Worm (Caenorhabditis elegans): ENCODE results near the gene F09E5.14.

DNA sequence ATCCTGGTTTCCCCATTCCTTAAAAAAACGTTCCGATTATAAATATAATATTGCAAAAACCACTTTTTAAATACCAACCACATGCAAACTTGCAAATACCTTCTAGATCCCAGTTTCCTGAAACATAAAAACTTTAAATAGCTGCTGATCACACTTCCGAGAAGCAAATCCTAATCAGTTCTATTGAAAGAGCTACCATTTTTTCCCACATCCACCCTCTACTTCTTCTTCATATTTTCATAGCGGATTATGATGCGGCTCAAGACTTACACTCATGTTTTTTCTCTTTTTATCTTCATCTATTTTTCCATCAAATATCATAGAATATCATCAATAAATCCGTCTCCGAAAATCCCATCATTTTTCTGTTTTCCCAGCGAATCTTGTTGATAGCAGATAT lies 17.8 kb downstream of the F09E5.14 start:
- TF ChIP-seq blmp-1 (tag; optimal IDR thresholded peaks at IDR 0.05): no peak
- TF ChIP-seq M03D4.4 (tag; optimal IDR thresholded peaks at IDR 0.05): no peak
- TF ChIP-seq tbx-8 (GFP tag; optimal IDR thresholded peaks at IDR 0.05): no peak
- TF ChIP-seq nhr-76 (tag; optimal IDR thresholded peaks at IDR 0.05): no peak
- no peak for TF ChIP-seq ztf-11 (tag; optimal IDR thresholded peaks at IDR 0.05)
- no peak for TF ChIP-seq unc-62 (GFP tag; optimal IDR thresholded peaks at IDR 0.05)
- no peak for TF ChIP-seq nhr-2 (tag; optimal IDR thresholded peaks at IDR 0.05)
- TF ChIP-seq nhr-12 (tag; optimal IDR thresholded peaks at IDR 0.05): no peak
- no peak for TF ChIP-seq lin-13 (tag; optimal IDR thresholded peaks at IDR 0.05)
- TF ChIP-seq unc-120 (tag; optimal IDR thresholded peaks at IDR 0.05; ENCODE audit: poor library complexity, severe bottlenecking): no peak
- TF ChIP-seq hlh-1 (tag; optimal IDR thresholded peaks at IDR 0.05): no peak

All from whole organism, mixed stage, embryonic.